Fruit fly (Drosophila melanogaster) whole organism, prepupa: Measurements from ENCODE around the gene CG34135.

Source experiments
- Blimp-1 ChIP-seq: fragments of 200-800 bp; sonication (Bioruptor generic); optimal IDR thresholded peaks from 3 replicates; lab custom pipeline; 2017; ENCODE audit warnings: missing biosample characterization, missing genetic modification characterization, mild to moderate bottlenecking, moderate library complexity, missing genetic modification reagents
- CG10631 ChIP-seq: fragments of 200-800 bp; sonication (Bioruptor generic); optimal IDR thresholded peaks from 2 replicates; lab custom pipeline; 2016; ENCODE audit warnings: missing biosample characterization, missing genetic modification characterization
- CG11294 ChIP-seq: fragments of 200-800 bp; sonication (Bioruptor generic); IDR thresholded peaks from 2 replicates; pipeline ENCODE4 v1.3.6; 2022; ENCODE audit warnings: missing biosample characterization, missing genetic modification characterization
- CG11762 ChIP-seq: fragments of 200-800 bp; sonication (Bioruptor generic); optimal IDR thresholded peaks from 3 replicates; lab custom pipeline; 2016; ENCODE audit warnings: missing biosample characterization, missing genetic modification characterization; ENCODE audit not compliant: insufficient read depth
- CG11902 ChIP-seq: fragments of 200-800 bp; sonication (Bioruptor generic); optimal IDR thresholded peaks from 3 replicates; lab custom pipeline; 2016; ENCODE audit warnings: missing biosample characterization, missing genetic modification characterization
- CG15336 ChIP-seq: fragments of 200-800 bp; sonication (Bioruptor generic); IDR thresholded peaks from 2 replicates; pipeline ENCODE4 v1.3.6; 2022; ENCODE audit warnings: missing biosample characterization, missing genetic modification characterization
- CG1621 ChIP-seq: fragments of 200-800 bp; sonication (Bioruptor generic); optimal IDR thresholded peaks from 3 replicates; lab custom pipeline; 2018; ENCODE audit warnings: missing biosample characterization, mild to moderate bottlenecking, missing genetic modification characterization
- CG32006 ChIP-seq: fragments of 200-800 bp; sonication (Bioruptor generic); optimal IDR thresholded peaks from 3 replicates; lab custom pipeline; 2017; ENCODE audit warnings: missing biosample characterization, mild to moderate bottlenecking, missing genetic modification characterization
- CG34406 ChIP-seq: fragments of 200-800 bp; sonication (Bioruptor generic); optimal IDR thresholded peaks from 3 replicates; lab custom pipeline; 2016; ENCODE audit warnings: missing biosample characterization, missing genetic modification characterization
- CG3919 ChIP-seq: fragments of 200-800 bp; sonication (Bioruptor generic); optimal IDR thresholded peaks from 3 replicates; lab custom pipeline; 2016; ENCODE audit warnings: missing biosample characterization, missing genetic modification characterization
- CG4318 ChIP-seq: fragments of 200-800 bp; sonication (Bioruptor generic); optimal IDR thresholded peaks from 3 replicates; lab custom pipeline; 2017; ENCODE audit warnings: missing biosample characterization, mild to moderate bottlenecking, missing genetic modification characterization
- CG6163 ChIP-seq: fragments of 200-800 bp; sonication (Bioruptor generic); IDR thresholded peaks from 3 replicates; pipeline ENCODE4 v1.3.6; 2022; ENCODE audit warnings: missing biosample characterization, missing genetic modification characterization
- CG6276 ChIP-seq: fragments of 200-800 bp; sonication (Bioruptor generic); optimal IDR thresholded peaks from 2 replicates; lab custom pipeline; 2017; ENCODE audit warnings: missing biosample characterization, mild to moderate bottlenecking, missing genetic modification characterization
- CG6792 ChIP-seq: fragments of 200-800 bp; sonication (Bioruptor generic); optimal IDR thresholded peaks from 3 replicates; lab custom pipeline; 2016; ENCODE audit warnings: missing biosample characterization, missing genetic modification characterization
- CG6808 ChIP-seq: fragments of 200-800 bp; sonication (Bioruptor generic); optimal IDR thresholded peaks from 3 replicates; lab custom pipeline; 2017; ENCODE audit warnings: missing biosample characterization, missing genetic modification characterization, mild to moderate bottlenecking, moderate library complexity, missing genetic modification reagents
- CG6854 ChIP-seq: fragments of 200-800 bp; sonication (Bioruptor generic); optimal IDR thresholded peaks from 2 replicates; lab custom pipeline; 2017; ENCODE audit warnings: missing biosample characterization, mild to moderate bottlenecking, missing genetic modification characterization
- CG7368 ChIP-seq: fragments of 200-800 bp; sonication (Bioruptor generic); optimal IDR thresholded peaks from 3 replicates; lab custom pipeline; 2016; ENCODE audit warnings: missing biosample characterization, missing genetic modification characterization
- CG8119 ChIP-seq: fragments of 200-800 bp; sonication (Bioruptor generic); IDR thresholded peaks from 3 replicates; pipeline ENCODE4 v1.3.6; 2022; ENCODE audit warnings: missing biosample characterization, missing genetic modification characterization
- CG8319 ChIP-seq: fragments of 200-800 bp; sonication (Bioruptor generic); optimal IDR thresholded peaks from 3 replicates; lab custom pipeline; 2016; ENCODE audit warnings: missing biosample characterization, missing genetic modification characterization
- CG8632 ChIP-seq: fragments of 200-800 bp; sonication (Bioruptor generic); optimal IDR thresholded peaks from 3 replicates; lab custom pipeline; 2016; ENCODE audit warnings: missing biosample characterization, missing genetic modification characterization
- Eip75B ChIP-seq: fragments of 200-800 bp; sonication (Bioruptor generic); optimal IDR thresholded peaks from 3 replicates; lab custom pipeline; 2016; ENCODE audit warnings: missing biosample characterization, missing genetic modification characterization
- Eip78C ChIP-seq: fragments of 200-800 bp; sonication (Bioruptor generic); peaks from one replicate; lab custom pipeline; 2016; ENCODE audit warnings: missing biosample characterization, missing genetic modification characterization
- Eip93F ChIP-seq: fragments of 200-800 bp; sonication (Bioruptor generic); optimal IDR thresholded peaks from 2 replicates; lab custom pipeline; 2016; ENCODE audit warnings: missing biosample characterization, mild to moderate bottlenecking, missing genetic modification characterization
- Ets21C ChIP-seq: fragments of 200-800 bp; sonication (Bioruptor generic); optimal IDR thresholded peaks from 3 replicates; lab custom pipeline; 2016; ENCODE audit warnings: missing biosample characterization, missing genetic modification characterization
- Ets96B ChIP-seq: fragments of 200-800 bp; optimal IDR thresholded peaks from 2 replicates; lab custom pipeline; 2019; ENCODE audit warnings: missing biosample characterization, mild to moderate bottlenecking, missing genetic modification characterization, moderate library complexity
- Hr38 ChIP-seq: sonication (Bioruptor generic); optimal IDR thresholded peaks from 2 replicates; lab custom pipeline; 2016; ENCODE audit warnings: missing biosample characterization, missing genetic modification characterization
- Hr39 ChIP-seq: fragments of 200-800 bp; sonication (Bioruptor generic); optimal IDR thresholded peaks from 2 replicates; lab custom pipeline; 2016; ENCODE audit warnings: missing biosample characterization, missing genetic modification characterization
- Hr4 ChIP-seq: fragments of 200-800 bp; sonication (Bioruptor generic); optimal IDR thresholded peaks from 3 replicates; lab custom pipeline; 2016; ENCODE audit warnings: missing biosample characterization, missing genetic modification characterization
- Met ChIP-seq: fragments of 200-800 bp; sonication (Bioruptor generic); optimal IDR thresholded peaks from 3 replicates; lab custom pipeline; 2016; ENCODE audit warnings: missing biosample characterization, missing genetic modification characterization
- OdsH ChIP-seq: fragments of 200-800 bp; sonication (Bioruptor generic); optimal IDR thresholded peaks from 3 replicates; lab custom pipeline; 2016; ENCODE audit warnings: missing biosample characterization, missing genetic modification characterization
- Smox ChIP-seq: fragments of 200-800 bp; sonication (Bioruptor generic); optimal IDR thresholded peaks from 3 replicates; lab custom pipeline; 2016; ENCODE audit warnings: missing biosample characterization, missing genetic modification characterization
- Sox14 ChIP-seq: fragments of 200-800 bp; sonication (Bioruptor generic); optimal IDR thresholded peaks from 3 replicates; lab custom pipeline; 2016; ENCODE audit warnings: missing biosample characterization, missing genetic modification characterization
- achi ChIP-seq: fragments of 200-800 bp; sonication (Bioruptor generic); optimal IDR thresholded peaks from 3 replicates; lab custom pipeline; 2016; ENCODE audit warnings: missing biosample characterization, missing genetic modification characterization
- dac ChIP-seq: fragments of 200-800 bp; sonication (Bioruptor generic); optimal IDR thresholded peaks from 2 replicates; lab custom pipeline; 2017; ENCODE audit warnings: missing biosample characterization, mild to moderate bottlenecking, missing genetic modification characterization
- dsx ChIP-seq: fragments of 200-800 bp; optimal IDR thresholded peaks from 3 replicates; lab custom pipeline; 2019; ENCODE audit warnings: missing biosample characterization, mild to moderate bottlenecking, missing genetic modification characterization, moderate library complexity; ENCODE audit not compliant: poor library complexity, severe bottlenecking
- eg ChIP-seq: fragments of 200-800 bp; sonication (Bioruptor generic); IDR thresholded peaks from 3 replicates; pipeline ENCODE4 v1.3.6; 2022; ENCODE audit warnings: missing biosample characterization, missing genetic modification characterization
- esn ChIP-seq: fragments of 200-800 bp; sonication (Bioruptor generic); optimal IDR thresholded peaks from 2 replicates; lab custom pipeline; 2016; ENCODE audit warnings: missing biosample characterization, mild to moderate bottlenecking, missing genetic modification characterization, moderate library complexity
- fd59A ChIP-seq: fragments of 200-800 bp; sonication (Bioruptor generic); optimal IDR thresholded peaks from 2 replicates; lab custom pipeline; 2017; ENCODE audit warnings: missing biosample characterization, mild to moderate bottlenecking, missing genetic modification characterization, missing genetic modification reagents
- fkh ChIP-seq: fragments of 200-800 bp; sonication (Bioruptor generic); optimal IDR thresholded peaks from 3 replicates; lab custom pipeline; 2017; ENCODE audit warnings: missing biosample characterization, mild to moderate bottlenecking, missing genetic modification characterization, moderate library complexity
- lz ChIP-seq: fragments of 200-800 bp; sonication (Bioruptor generic); optimal IDR thresholded peaks from 3 replicates; lab custom pipeline; 2016; ENCODE audit warnings: missing biosample characterization, missing genetic modification characterization
- pdm3 ChIP-seq: fragments of 200-800 bp; sonication (Bioruptor generic); optimal IDR thresholded peaks from 3 replicates; lab custom pipeline; 2016; ENCODE audit warnings: missing biosample characterization, missing genetic modification characterization
- salr ChIP-seq, 2 experiments: fragments of 200-800 bp; sonication (Bioruptor generic); optimal IDR thresholded peaks; 3 replicates each; lab custom pipeline; 2016 to 2018; ENCODE audit warnings: missing biosample characterization in 2 of 2, missing genetic modification characterization in 2 of 2, mild to moderate bottlenecking in 1 of 2
- spab ChIP-seq: fragments of 200-800 bp; sonication (Bioruptor generic); optimal IDR thresholded peaks from 2 replicates; lab custom pipeline; 2017; ENCODE audit warnings: missing biosample characterization, mild to moderate bottlenecking, missing genetic modification characterization, missing genetic modification reagents
- ss ChIP-seq, 2 experiments: fragments of 200-800 bp; sonication (Bioruptor generic); optimal IDR thresholded peaks; 2 replicates in 1 of 2; 3 replicates in 1 of 2; lab custom pipeline; 2017 to 2018; ENCODE audit warnings: mild to moderate bottlenecking in 2 of 2, missing biosample characterization in 2 of 2, missing genetic modification characterization in 2 of 2, moderate library complexity in 1 of 2
- svp ChIP-seq: fragments of 200-800 bp; sonication (Bioruptor generic); peaks from one replicate; lab custom pipeline; 2016; ENCODE audit warnings: missing biosample characterization, missing genetic modification characterization
- topi ChIP-seq: fragments of 200-800 bp; sonication (Bioruptor generic); optimal IDR thresholded peaks from 3 replicates; lab custom pipeline; 2016; ENCODE audit warnings: missing biosample characterization, missing genetic modification characterization

The CG34135 gene

dm6 chr3R:8792463-8793175 lies 24.6 kb upstream of the CG34135 start (continued):
- TF ChIP-seq Smox (no peak), Hr4 (GFP tag; lab: Kevin White, UChicago) (no peak), Eip75B (GFP tag; lab: Kevin White, UChicago) (peak; percentile 14), ss (GFP tag; optimal IDR thresholded peaks at IDR 0.05; lab: Kevin White, UChicago) (peak; percentile 48 to 87), CG7368 (GFP tag; lab: Kevin White, UChicago) (no peak), CG6276 (peak; percentile 80), CG6163 (peak; percentile 71; the same call in 2 of the 3 replicates), Eip93F (GFP tag; lab: Kevin White, UChicago) (no peak), salr (GFP tag; optimal IDR thresholded peaks at IDR 0.05; lab: Kevin White, UChicago) (no peak), CG15336 (GFP tag; lab: Robert Waterston, UW) (peak; percentile 71), CG4318 (GFP tag; lab: Kevin White, UChicago) (no peak), CG3919 (peak; percentile 71), Hr39 (GFP tag; lab: Kevin White, UChicago) (no peak), Eip78C (peak; percentile 70)
- TF ChIP-seq, all 60 proteins: peak for 27

- TF ChIP-seq CG15336 (GFP tag; lab: Robert Waterston, UW): peak; percentile 90
- TF ChIP-seq pdm3 (GFP tag; lab: Kevin White, UChicago): peak; percentile 80
- peak; percentile 70 for TF ChIP-seq topi
- TF ChIP-seq fd59A: peak; percentile 47
- peak; percentile 97 for TF ChIP-seq eg (GFP tag; lab: Robert Waterston, UW)
- peak; percentile 92 for TF ChIP-seq CG8119 (GFP tag; lab: Robert Waterston, UW)
- TF ChIP-seq CG10631 (GFP tag; lab: Kevin White, UChicago): peak; percentile 81
- TF ChIP-seq Eip78C: peak; percentile 97
- peak; percentile 55 for TF ChIP-seq Smox
- peak; percentile 66 for TF ChIP-seq spab (GFP tag; lab: Kevin White, UChicago)
- TF ChIP-seq achi (GFP tag; lab: Kevin White, UChicago): peak; percentile 82
- TF ChIP-seq svp (GFP tag; lab: Kevin White, UChicago): peak; percentile 79
- peak; percentile 77 for TF ChIP-seq dsx
- TF ChIP-seq CG8632 (GFP tag; lab: Kevin White, UChicago): peak; percentile 54
- no peak for TF ChIP-seq fkh
- TF ChIP-seq CG8319 (GFP tag; lab: Kevin White, UChicago): peak; percentile 56
- TF ChIP-seq Eip75B (GFP tag; lab: Kevin White, UChicago): peak; percentile 67
- TF ChIP-seq Ets96B: peak; percentile 84
- TF ChIP-seq CG11762 (GFP tag; lab: Kevin White, UChicago): peak; percentile 74
- peak; percentile 78 for TF ChIP-seq dac (GFP tag; lab: Kevin White, UChicago)
- TF ChIP-seq CG6163: peak; percentile 92
- TF ChIP-seq CG34406 (GFP tag; lab: Kevin White, UChicago): peak; percentile 70
- TF ChIP-seq esn: peak; percentile 65
- TF ChIP-seq Hr38: no peak
- TF ChIP-seq CG3919: peak; percentile 85
- TF ChIP-seq Sox14 (GFP tag; lab: Kevin White, UChicago): peak; percentile 73
- TF ChIP-seq CG6276: peak; percentile 86
- TF ChIP-seq CG1621 (tag; lab: Kevin White, UChicago): peak; percentile 69
- TF ChIP-seq CG11902: peak; percentile 56
- TF ChIP-seq Met (GFP tag; lab: Kevin White, UChicago): peak; percentile 50
- TF ChIP-seq CG4318 (GFP tag; lab: Kevin White, UChicago): peak; percentile 70
- TF ChIP-seq CG11294 (GFP tag; lab: Robert Waterston, UW): peak; percentile 84
- TF ChIP-seq CG7368 (GFP tag; lab: Kevin White, UChicago): peak; percentile 65
- TF ChIP-seq Blimp-1 (GFP tag; lab: Kevin White, UChicago): peak; percentile 28
- TF ChIP-seq CG32006: peak; percentile 87
- peak; percentile 31 for TF ChIP-seq Ets21C (GFP tag; lab: Kevin White, UChicago)
- TF ChIP-seq CG6792: peak; percentile 74
- TF ChIP-seq lz (GFP tag; lab: Kevin White, UChicago): peak; percentile 60
- no peak for TF ChIP-seq CG6854
- TF ChIP-seq Hr39 (GFP tag; lab: Kevin White, UChicago): peak; percentile 52
- TF ChIP-seq OdsH: peak; percentile 82
- peak; percentile 43 for TF ChIP-seq CG6808
Observed at dm6 chr3R:8788722-8789400, 20.9 kb upstream of the CG34135 start.
